Fruit fly (Drosophila melanogaster) whole organism, wandering third instar larva: Measurements from ENCODE around the gene NimC4.

Experiments
- CG9705 ChIP-seq: fragments of 200-800 bp; sonication (Bioruptor generic); optimal IDR thresholded peaks from 2 replicates; lab custom pipeline; 2018; ENCODE audit warnings: missing biosample characterization, mild to moderate bottlenecking, missing genetic modification characterization
- Dfd ChIP-seq: fragments of >200 bp; optimal IDR thresholded peaks from 2 replicates; lab custom pipeline; 2017; ENCODE audit warnings: missing biosample characterization, missing genetic modification characterization
- Dif ChIP-seq: fragments of 200-275, 200-300 bp; sonication (Bioruptor generic); optimal IDR thresholded peaks from 2 replicates; lab custom pipeline; 2018; ENCODE audit warnings: missing biosample characterization, missing genetic modification characterization; ENCODE audit not compliant: partially characterized antibody
- HLH106 ChIP-seq: fragments of 200-800 bp; optimal IDR thresholded peaks from 3 replicates; lab custom pipeline; 2019; ENCODE audit warnings: missing biosample characterization, mild to moderate bottlenecking, missing genetic modification characterization, moderate library complexity
- Mio ChIP-seq: sonication (Bioruptor generic); optimal IDR thresholded peaks from 2 replicates; lab custom pipeline; 2016; ENCODE audit warnings: missing biosample characterization, missing genetic modification characterization
- OdsH ChIP-seq: fragments of 200-800 bp; sonication (Bioruptor generic); optimal IDR thresholded peaks from 2 replicates; lab custom pipeline; 2016; ENCODE audit warnings: missing biosample characterization, mild to moderate bottlenecking, missing genetic modification characterization
- Rel ChIP-seq, 2 experiments: fragments of 200-800 bp; sonication (Bioruptor generic) in 1 of 2; optimal IDR thresholded peaks; 2 replicates in 1 of 2; 3 replicates in 1 of 2; lab custom pipeline; 2016 to 2019; ENCODE audit warnings: mild to moderate bottlenecking in 2 of 2, missing biosample characterization in 2 of 2, missing genetic modification characterization in 2 of 2, moderate library complexity in 1 of 2
- dsf ChIP-seq: sonication (Bioruptor generic); optimal IDR thresholded peaks from 2 replicates; lab custom pipeline; 2016; ENCODE audit warnings: missing biosample characterization, missing genetic modification characterization, borderline replicate concordance
- ey ChIP-seq: fragments of 200-800 bp; sonication (Bioruptor generic); optimal IDR thresholded peaks from 2 replicates; lab custom pipeline; 2016; ENCODE audit warnings: missing biosample characterization, missing genetic modification characterization
- fru ChIP-seq: fragments of 200-800 bp; sonication (Bioruptor generic); optimal IDR thresholded peaks from 3 replicates; lab custom pipeline; 2016; ENCODE audit warnings: missing biosample characterization, mild to moderate bottlenecking, missing genetic modification characterization
- rgr ChIP-seq: fragments of 200-800 bp; sonication (Bioruptor generic); optimal IDR thresholded peaks from 3 replicates; lab custom pipeline; 2016; ENCODE audit warnings: missing biosample characterization, mild to moderate bottlenecking, missing genetic modification characterization

dm6 chr2L:14015109-14015508 lies 32.3 kb upstream of the NimC4 start:
- TF ChIP-seq Rel (GFP tag; optimal IDR thresholded peaks at IDR 0.05; lab: Kevin White, UChicago), result no peak
- no peak for TF ChIP-seq Rel (tag; optimal IDR thresholded peaks at IDR 0.05; lab: Kevin White, UChicago)
- no peak for TF ChIP-seq CG9705 (GFP tag; lab: Kevin White, UChicago)
- no peak for TF ChIP-seq HLH106
- TF ChIP-seq rgr (GFP tag; lab: Kevin White, UChicago), result no peak
- TF ChIP-seq dsf, result no peak
- no peak for TF ChIP-seq fru (GFP tag; lab: Kevin White, UChicago)
- no peak for TF ChIP-seq Dfd (GFP tag; lab: Kevin White, UChicago)
- no peak for TF ChIP-seq Mio
- no peak for TF ChIP-seq Dif (GFP tag; lab: Kevin White, UChicago)
- no peak for TF ChIP-seq ey (GFP tag; lab: Kevin White, UChicago)
- no peak for TF ChIP-seq OdsH (GFP tag; lab: Kevin White, UChicago)
